Worm (Caenorhabditis elegans) whole organism, L1 larva: ENCODE results near the gene figl-1.
A peak's percentile ranks its signal among the peaks of the same experiment; 100 is the strongest.

Source experiments
- C34B4.2 ChIP-seq: sonication (generic microtip); optimal IDR thresholded peaks from 2 replicates; lab custom pipeline; 2017; ENCODE audit warnings: mild to moderate bottlenecking, missing genetic modification characterization, missing compliant biosample characterization
- F16B12.6 ChIP-seq: fragments of 150-350 bp; optimal IDR thresholded peaks from 2 replicates; lab custom pipeline; 2014; ENCODE audit warnings: missing biosample characterization, missing genetic modification characterization
- Y116A8C.19 ChIP-seq: sonication (generic microtip); optimal IDR thresholded peaks from 2 replicates; lab custom pipeline; 2016; ENCODE audit warnings: missing compliant biosample characterization, missing genetic modification characterization, borderline replicate concordance
- aha-1 ChIP-seq: fragments of 150-350 bp; optimal IDR thresholded peaks from 2 replicates; lab custom pipeline; 2014; ENCODE audit warnings: missing biosample characterization, missing genetic modification characterization
- alr-1 ChIP-seq: fragments of 200-800 bp; sonication (Bioruptor generic); optimal IDR thresholded peaks from 2 replicates; lab custom pipeline; 2018; ENCODE audit warnings: borderline replicate concordance, mild to moderate bottlenecking, missing genetic modification characterization, missing compliant biosample characterization
- aly-2 ChIP-seq: fragments of 150-350 bp; optimal IDR thresholded peaks from 2 replicates; lab custom pipeline; 2014; ENCODE audit warnings: missing biosample characterization, missing genetic modification characterization
- ama-1 ChIP-seq: fragments of 150-350 bp; optimal IDR thresholded peaks from 2 replicates; lab custom pipeline; 2014
- blmp-1 ChIP-seq: fragments of 150-350 bp; optimal IDR thresholded peaks from 2 replicates; lab custom pipeline; 2014; ENCODE audit warnings: missing biosample characterization, missing genetic modification characterization
- ceh-90 ChIP-seq: sonication (generic microtip); optimal IDR thresholded peaks from 2 replicates; lab custom pipeline; 2016; ENCODE audit warnings: missing genetic modification characterization, missing compliant biosample characterization
- efl-1 ChIP-seq, 4 experiments: fragments of 150-350 bp; optimal IDR thresholded peaks in 3 of 4; peaks in 1 of 4; 1 replicate in 1 of 4; 2 replicates in 3 of 4; lab custom pipeline; 2014; ENCODE audit warnings: missing biosample characterization in 2 of 4, missing genetic modification characterization in 2 of 4, missing genetic modification reagents in 2 of 4
- egl-13 ChIP-seq: sonication (generic microtip); optimal IDR thresholded peaks from 2 replicates; lab custom pipeline; 2016; ENCODE audit warnings: missing genotype, missing genetic modification reagents, missing genetic modification characterization, missing compliant biosample characterization
- egl-27 ChIP-seq, 2 experiments: fragments of 150-350 bp in 1 of 2; sonication (generic microtip); optimal IDR thresholded peaks; 3 replicates each; lab custom pipeline; 2017 to 2018; ENCODE audit warnings: missing biosample characterization in 2 of 2, missing genetic modification characterization in 2 of 2, missing genetic modification reagents in 2 of 2
- elt-2 ChIP-seq: sonication (generic microtip); optimal IDR thresholded peaks from 2 replicates; lab custom pipeline; 2016; ENCODE audit warnings: missing genetic modification characterization, mild to moderate bottlenecking, inconsistent platforms, missing compliant biosample characterization, missing genetic modification reagents
- elt-3 ChIP-seq, 6 experiments: fragments of 150-350 bp in 1 of 6; sonication (generic microtip); optimal IDR thresholded peaks; 2 replicates each; lab custom pipeline; 2017 to 2018; ENCODE audit warnings: missing biosample characterization in 6 of 6, missing genetic modification characterization in 6 of 6, inconsistent platforms in 1 of 6
- fkh-10 ChIP-seq: sonication (generic microtip); optimal IDR thresholded peaks from 2 replicates; lab custom pipeline; 2017; ENCODE audit warnings: missing biosample characterization, missing genetic modification reagents, missing genetic modification characterization
- fkh-8 ChIP-seq: sonication (generic microtip); optimal IDR thresholded peaks from 2 replicates; lab custom pipeline; 2016; ENCODE audit warnings: mild to moderate bottlenecking, missing genetic modification characterization, missing compliant biosample characterization
- grh-1 ChIP-seq: fragments of 200-800 bp; sonication (Bioruptor generic); IDR thresholded peaks from 2 replicates; pipeline ENCODE4 v1.3.6; 2022; ENCODE audit warnings: missing genetic modification reagents, missing genetic modification characterization, missing compliant biosample characterization
- hpl-2 ChIP-seq: fragments of 150-350 bp; optimal IDR thresholded peaks from 2 replicates; lab custom pipeline; 2014; ENCODE audit warnings: missing biosample characterization, missing genetic modification reagents, missing genetic modification characterization
- irx-1 ChIP-seq: sonication (generic microtip); optimal IDR thresholded peaks from 2 replicates; lab custom pipeline; 2016; ENCODE audit warnings: missing genetic modification characterization, missing compliant biosample characterization
- jun-1 ChIP-seq: fragments of 150-350 bp; optimal IDR thresholded peaks from 2 replicates; lab custom pipeline; 2014; ENCODE audit warnings: missing biosample characterization, missing genetic modification reagents, missing genetic modification characterization
- lin-13 ChIP-seq: fragments of 150-350 bp; optimal IDR thresholded peaks from 2 replicates; lab custom pipeline; 2014; ENCODE audit warnings: missing biosample characterization, missing genetic modification reagents, missing genetic modification characterization
- lin-14 ChIP-seq: fragments of 200-800 bp; sonication (Bioruptor generic); optimal IDR thresholded peaks from 2 replicates; lab custom pipeline; 2018; ENCODE audit warnings: mild to moderate bottlenecking, missing genetic modification characterization, moderate library complexity, missing compliant biosample characterization
- lin-35 ChIP-seq, 2 experiments: fragments of 150-350 bp; optimal IDR thresholded peaks; 2 replicates each; lab custom pipeline; 2014; ENCODE audit warnings: missing biosample characterization in 2 of 2, missing genetic modification characterization in 2 of 2, missing genetic modification reagents in 2 of 2
- lsy-2 ChIP-seq, 2 experiments: fragments of 150-350 bp; optimal IDR thresholded peaks; 2 replicates each; lab custom pipeline; 2014; ENCODE audit warnings: missing biosample characterization in 2 of 2, missing genetic modification characterization in 2 of 2
- mdl-1 ChIP-seq, 2 experiments: fragments of 150-350 bp; optimal IDR thresholded peaks; 2 replicates each; lab custom pipeline; 2014 to 2017; ENCODE audit warnings: missing biosample characterization in 2 of 2, missing genetic modification characterization in 2 of 2, inconsistent platforms in 1 of 2
- nhr-12 ChIP-seq: sonication (generic microtip); optimal IDR thresholded peaks from 2 replicates; lab custom pipeline; 2017; ENCODE audit warnings: missing biosample characterization, missing genetic modification characterization
- nhr-19 ChIP-seq: fragments of 200-800 bp; sonication (Bioruptor generic); conservative IDR thresholded peaks from 2 replicates; pipeline ENCODE4 v1.3.6; 2022; ENCODE audit warnings: missing genetic modification characterization, missing compliant biosample characterization
- nhr-20 ChIP-seq: sonication (generic microtip); optimal IDR thresholded peaks from 2 replicates; lab custom pipeline; 2016; ENCODE audit warnings: mild to moderate bottlenecking, missing genetic modification characterization, missing compliant biosample characterization
- nhr-237 ChIP-seq: fragments of 150-350 bp; optimal IDR thresholded peaks from 2 replicates; lab custom pipeline; 2014; ENCODE audit warnings: missing biosample characterization, missing genetic modification characterization
- nhr-76 ChIP-seq: sonication (generic microtip); optimal IDR thresholded peaks from 2 replicates; lab custom pipeline; 2017; ENCODE audit warnings: missing biosample characterization, missing genetic modification characterization
- nhr-84 ChIP-seq: sonication (generic microtip); optimal IDR thresholded peaks from 2 replicates; lab custom pipeline; 2017; ENCODE audit warnings: missing biosample characterization, missing genetic modification characterization
- pag-3 ChIP-seq: sonication (generic microtip); optimal IDR thresholded peaks from 2 replicates; lab custom pipeline; 2017; ENCODE audit warnings: missing genetic modification characterization, mild to moderate bottlenecking, missing compliant biosample characterization, antibody characterized with exemption, borderline replicate concordance; ENCODE audit not compliant: insufficient read depth
- snpc-4 ChIP-seq: fragments of 150-350 bp; optimal IDR thresholded peaks from 2 replicates; lab custom pipeline; 2014; ENCODE audit warnings: missing biosample characterization, missing genetic modification characterization
- snu-23 ChIP-seq: sonication (generic microtip); optimal IDR thresholded peaks from 2 replicates; lab custom pipeline; 2016; ENCODE audit warnings: missing genetic modification characterization, missing compliant biosample characterization
- sup-37 ChIP-seq: fragments of 200-800 bp; sonication (Bioruptor generic); optimal IDR thresholded peaks from 2 replicates; lab custom pipeline; 2018; ENCODE audit warnings: mild to moderate bottlenecking, missing genetic modification characterization, missing compliant biosample characterization
- tbx-2 ChIP-seq: sonication (generic microtip); optimal IDR thresholded peaks from 2 replicates; lab custom pipeline; 2016; ENCODE audit warnings: missing genetic modification characterization, missing compliant biosample characterization
- tlp-1 ChIP-seq: fragments of 150-350 bp; optimal IDR thresholded peaks from 2 replicates; lab custom pipeline; 2014; ENCODE audit warnings: missing biosample characterization, missing genetic modification characterization
- unc-30 ChIP-seq: sonication (generic microtip); optimal IDR thresholded peaks from 2 replicates; lab custom pipeline; 2017; ENCODE audit warnings: missing biosample characterization, missing genetic modification characterization
- unc-86 ChIP-seq: sonication (generic microtip); optimal IDR thresholded peaks from 2 replicates; lab custom pipeline; 2016; ENCODE audit warnings: missing genetic modification characterization, missing compliant biosample characterization
- vab-15 ChIP-seq: sonication (generic microtip); optimal IDR thresholded peaks from 2 replicates; lab custom pipeline; 2017; ENCODE audit warnings: missing genotype, mild to moderate bottlenecking, missing genetic modification characterization, missing compliant biosample characterization
- xbp-1 ChIP-seq: sonication (generic microtip); optimal IDR thresholded peaks from 2 replicates; lab custom pipeline; 2016; ENCODE audit warnings: missing genetic modification characterization, missing compliant biosample characterization
- zag-1 ChIP-seq: fragments of 150-350 bp; optimal IDR thresholded peaks from 2 replicates; lab custom pipeline; 2014; ENCODE audit warnings: missing biosample characterization, missing genetic modification characterization
- ztf-4 ChIP-seq: fragments of 150-350 bp; optimal IDR thresholded peaks from 2 replicates; lab custom pipeline; 2014; ENCODE audit warnings: missing biosample characterization, missing genetic modification characterization

figl-1 gene

ce11 chrV:4319867-4320266, 25.9 kb downstream of the figl-1 start, which contains the start of gene ZC132.9:
ZC132.9 (minus strand) TSS chrV:4319967.
- TF ChIP-seq vab-15 (tag; lab: Kevin White, UChicago), result no peak
- peak; percentile 8 for TF ChIP-seq nhr-20 (tag; lab: Kevin White, UChicago)
- TF ChIP-seq grh-1, result no peak
- TF ChIP-seq fkh-8 (tag; lab: Kevin White, UChicago), result peak; percentile 38

ce11 chrV:4315057-4315456, 30.7 kb downstream of the figl-1 start, which contains the start of gene srh-192:
srh-192 (minus strand) TSS chrV:4315157.
- TF ChIP-seq snpc-4, result no peak
- TF ChIP-seq tbx-2 (tag; lab: Kevin White, UChicago), result no peak
- no peak for TF ChIP-seq egl-13 (tag; lab: Kevin White, UChicago)

- TF ChIP-seq nhr-12 (tag; lab: Kevin White, UChicago), result no peak
- no peak for TF ChIP-seq jun-1 (tag; lab: Kevin White, UChicago)
- TF ChIP-seq mdl-1 (tag; optimal IDR thresholded peaks at IDR 0.05; lab: Kevin White, UChicago), result no peak
- no peak for TF ChIP-seq C34B4.2 (tag; lab: Kevin White, UChicago)
- no peak for TF ChIP-seq aly-2 (tag; lab: Kevin White, UChicago)
- TF ChIP-seq Y116A8C.19 (tag; lab: Kevin White, UChicago), result no peak
- no peak for TF ChIP-seq ama-1 (lab: Kevin White, UChicago)
- no peak for TF ChIP-seq irx-1 (tag; lab: Kevin White, UChicago)
- no peak for TF ChIP-seq tlp-1 (tag; lab: Kevin White, UChicago)
- TF ChIP-seq nhr-76, result no peak
- TF ChIP-seq lin-13, result no peak
- TF ChIP-seq nhr-84 (tag; lab: Kevin White, UChicago), result no peak
- no peak for TF ChIP-seq ceh-90
- TF ChIP-seq unc-86 (tag; lab: Kevin White, UChicago), result no peak
- TF ChIP-seq hpl-2 (GFP tag; lab: Kevin White, UChicago), result no peak
- TF ChIP-seq F16B12.6 (tag; lab: Kevin White, UChicago), result no peak
- TF ChIP-seq unc-30, result no peak
Observed at ce11 chrV:4304240-4304639, 41.6 kb downstream of the figl-1 start.

- TF ChIP-seq nhr-19 (no peak), snu-23 (GFP tag; lab: Kevin White, UChicago) (no peak), nhr-84 (tag; lab: Kevin White, UChicago) (no peak), tlp-1 (tag; lab: Kevin White, UChicago) (no peak), fkh-8 (tag; lab: Kevin White, UChicago) (no peak), egl-27 (tag; optimal IDR thresholded peaks at IDR 0.05; lab: Kevin White, UChicago) (no peak), sup-37 (GFP tag; lab: Kevin White, UChicago) (no peak), nhr-12 (tag; lab: Kevin White, UChicago) (no peak), lin-35 (GFP tag; optimal IDR thresholded peaks at IDR 0.05; lab: Kevin White, UChicago) (no peak), pag-3 (tag; lab: Kevin White, UChicago) (no peak), aha-1 (tag; lab: Kevin White, UChicago) (no peak), snpc-4 (no peak), lsy-2 (tag; optimal IDR thresholded peaks at IDR 0.05; lab: Kevin White, UChicago) (no peak), efl-1 (optimal IDR thresholded peaks at IDR 0.05; lab: Kevin White, UChicago) (no peak), efl-1 (GFP tag; optimal IDR thresholded peaks at IDR 0.05 in 1 of 2; lab: Kevin White, UChicago) (no peak), grh-1 (no peak), egl-13 (tag; lab: Kevin White, UChicago) (no peak), aly-2 (tag; lab: Kevin White, UChicago) (no peak), xbp-1 (tag; lab: Kevin White, UChicago) (no peak), ztf-4 (no peak)
Observed at ce11 chrV:4303793-4304192, 42.0 kb downstream of the figl-1 start.

- TF ChIP-seq elt-3 (tag; optimal IDR thresholded peaks at IDR 0.05; lab: Kevin White, UChicago), result no peak
- no peak for TF ChIP-seq F16B12.6 (tag; lab: Kevin White, UChicago)
- TF ChIP-seq zag-1 (tag; lab: Kevin White, UChicago), result no peak
- no peak for TF ChIP-seq lin-14 (GFP tag; lab: Kevin White, UChicago)
- no peak for TF ChIP-seq egl-13 (tag; lab: Kevin White, UChicago)
- TF ChIP-seq mdl-1 (tag; optimal IDR thresholded peaks at IDR 0.05; lab: Kevin White, UChicago), result no peak
- TF ChIP-seq nhr-84 (tag; lab: Kevin White, UChicago), result no peak
- TF ChIP-seq blmp-1 (tag; lab: Kevin White, UChicago), result no peak
- no peak for TF ChIP-seq Y116A8C.19 (tag; lab: Kevin White, UChicago)
- TF ChIP-seq nhr-237, result no peak
- no peak for TF ChIP-seq elt-2
- no peak for TF ChIP-seq alr-1 (tag; lab: Kevin White, UChicago)
- TF ChIP-seq fkh-10 (GFP tag; lab: Kevin White, UChicago), result no peak
Observed at ce11 chrV:4302842-4303241, 43.0 kb downstream of the figl-1 start.
